Worm (Caenorhabditis elegans) whole organism, L3 larva: ENCODE results near the gene F40F9.10.

ENCODE experiments used
- ama-1 ChIP-seq: fragments of 150-350 bp; optimal IDR thresholded peaks from 2 replicates; lab custom pipeline; 2018
- elt-3 ChIP-seq, 3 experiments: fragments of 150-350 bp in 1 of 3; sonication (generic microtip) in 2 of 3; optimal IDR thresholded peaks; 2 replicates in 2 of 3; 4 replicates in 1 of 3; lab custom pipeline; 2014 to 2017; ENCODE audit warnings: missing biosample characterization in 3 of 3, missing genetic modification characterization in 3 of 3
- nhr-76 ChIP-seq: fragments of 150-350 bp; sonication (generic microtip); optimal IDR thresholded peaks from 5 replicates; lab custom pipeline; 2014; ENCODE audit warnings: missing biosample characterization, missing genetic modification characterization
- ztf-4 ChIP-seq: fragments of 150-350 bp; optimal IDR thresholded peaks from 2 replicates; lab custom pipeline; 2014; ENCODE audit warnings: missing biosample characterization, missing genetic modification characterization

ce11 chrV:9679166-9679565 lies 34.3 kb downstream of the F40F9.10 start, which contains the start of gene ZK287.9:
- no peak for TF ChIP-seq nhr-76 (tag; lab: Kevin White, UChicago)
- no peak for TF ChIP-seq ama-1 (lab: Kevin White, UChicago)
- TF ChIP-seq ztf-4 (tag; lab: Kevin White, UChicago), result no peak
- no peak for TF ChIP-seq elt-3 (tag; optimal IDR thresholded peaks at IDR 0.05; lab: Kevin White, UChicago)
